Fruit fly (Drosophila melanogaster) whole organism, embryonic: ENCODE data around the gene CG31041.

Source experiments
- Blimp-1 ChIP-seq: fragments of 200-800 bp; sonication (Bioruptor generic); optimal IDR thresholded peaks from 3 replicates; lab custom pipeline; 2018; ENCODE audit warnings: missing biosample characterization, missing genetic modification characterization, mild to moderate bottlenecking, moderate library complexity, missing genetic modification reagents
- CG12236 ChIP-seq: fragments of 200-800 bp; sonication (Bioruptor generic); optimal IDR thresholded peaks from 2 replicates; lab custom pipeline; 2016; ENCODE audit warnings: missing biosample characterization, missing genetic modification characterization
- CG12391 ChIP-seq: fragments of 200-800 bp; sonication (Bioruptor generic); optimal IDR thresholded peaks from 3 replicates; lab custom pipeline; 2018; ENCODE audit warnings: missing biosample characterization, mild to moderate bottlenecking, missing genetic modification characterization, moderate library complexity
- CG14710 ChIP-seq: fragments of 200-800 bp; sonication (Bioruptor generic); optimal IDR thresholded peaks from 3 replicates; lab custom pipeline; 2019; ENCODE audit warnings: missing biosample characterization, mild to moderate bottlenecking, missing genetic modification characterization, moderate library complexity
- CG17361 ChIP-seq: fragments of 200-800 bp; sonication (Bioruptor generic); IDR thresholded peaks from 3 replicates; pipeline ENCODE4 v1.3.6; 2022; ENCODE audit warnings: missing biosample characterization, missing genetic modification characterization
- CG18262 ChIP-seq: fragments of 200-800 bp; optimal IDR thresholded peaks from 3 replicates; lab custom pipeline; 2019; ENCODE audit warnings: missing biosample characterization, mild to moderate bottlenecking, missing genetic modification characterization, moderate library complexity
- CG2202 ChIP-seq: fragments of 200-800 bp; sonication (Bioruptor generic); optimal IDR thresholded peaks from 2 replicates; lab custom pipeline; 2018; ENCODE audit warnings: missing biosample characterization, mild to moderate bottlenecking, missing genetic modification characterization
- CG2712 ChIP-seq: fragments of 200-800 bp; optimal IDR thresholded peaks from 3 replicates; lab custom pipeline; 2019; ENCODE audit warnings: missing biosample characterization, mild to moderate bottlenecking, missing genetic modification characterization, moderate library complexity
- CG3065 ChIP-seq: fragments of 200-800 bp; sonication (Bioruptor generic); optimal IDR thresholded peaks from 2 replicates; lab custom pipeline; 2016; ENCODE audit warnings: missing biosample characterization, missing genetic modification characterization
- CG33557 ChIP-seq: fragments of 200-800 bp; sonication (Bioruptor generic); optimal IDR thresholded peaks from 2 replicates; lab custom pipeline; 2019; ENCODE audit warnings: missing biosample characterization, mild to moderate bottlenecking, missing genetic modification characterization, moderate library complexity
- CG3838 ChIP-seq: fragments of 200-800 bp; sonication (Bioruptor generic); optimal IDR thresholded peaks from 3 replicates; lab custom pipeline; 2016; ENCODE audit warnings: missing biosample characterization, missing genetic modification characterization
- CG4328 ChIP-seq: fragments of 200-800 bp; sonication (Bioruptor generic); optimal IDR thresholded peaks from 3 replicates; lab custom pipeline; 2017; ENCODE audit warnings: missing biosample characterization, missing genetic modification reagents, missing genetic modification characterization
- CG7839 ChIP-seq: fragments of 200-800 bp; sonication (Bioruptor generic); optimal IDR thresholded peaks from 3 replicates; lab custom pipeline; 2018; ENCODE audit warnings: missing biosample characterization, mild to moderate bottlenecking, missing genetic modification characterization, moderate library complexity
- CG8765 ChIP-seq: fragments of 200-800 bp; sonication (Bioruptor generic); IDR thresholded peaks from 2 replicates; pipeline ENCODE4 v1.3.6; 2022; ENCODE audit warnings: missing biosample characterization, missing genetic modification characterization
- Dek ChIP-seq: fragments of 200-800 bp; sonication (Bioruptor generic); optimal IDR thresholded peaks from 3 replicates; lab custom pipeline; 2019; ENCODE audit warnings: missing biosample characterization, mild to moderate bottlenecking, missing genetic modification characterization, moderate library complexity
- Jarid2 ChIP-seq: fragments of 200-800 bp; sonication (Bioruptor generic); optimal IDR thresholded peaks from 3 replicates; lab custom pipeline; 2017; ENCODE audit warnings: mild to moderate bottlenecking, missing biosample characterization, missing genetic modification reagents, missing genetic modification characterization
- Six4 ChIP-seq: fragments of 200-800 bp; sonication (Bioruptor generic); optimal IDR thresholded peaks from 2 replicates; lab custom pipeline; 2016; ENCODE audit warnings: missing biosample characterization, missing genetic modification characterization
- bsh ChIP-seq, 2 experiments: fragments of 200-800 bp; sonication (Bioruptor generic); optimal IDR thresholded peaks; 2 replicates each; lab custom pipeline; 2017 to 2018; ENCODE audit warnings: mild to moderate bottlenecking in 2 of 2, missing biosample characterization in 2 of 2, missing genetic modification characterization in 2 of 2, moderate library complexity in 1 of 2
- chif ChIP-seq, 2 experiments: fragments of 200-800 bp; sonication (Bioruptor generic); optimal IDR thresholded peaks; 3 replicates each; lab custom pipeline; 2016; ENCODE audit warnings: missing biosample characterization in 2 of 2, missing genetic modification characterization in 2 of 2
- fd96Cb ChIP-seq: fragments of 200-800 bp; sonication (Bioruptor generic); optimal IDR thresholded peaks from 2 replicates; lab custom pipeline; 2018; ENCODE audit warnings: missing biosample characterization, mild to moderate bottlenecking, missing genetic modification characterization, moderate library complexity
- gcm ChIP-seq: fragments of 200-800 bp; sonication (Bioruptor generic); optimal IDR thresholded peaks from 2 replicates; lab custom pipeline; 2019; ENCODE audit warnings: missing biosample characterization, mild to moderate bottlenecking, missing genetic modification characterization, moderate library complexity
- gcm2 ChIP-seq: fragments of 200-800 bp; sonication (Bioruptor generic); optimal IDR thresholded peaks from 2 replicates; lab custom pipeline; 2016; ENCODE audit warnings: missing biosample characterization, missing genetic modification characterization
- grau ChIP-seq: fragments of 200-800 bp; optimal IDR thresholded peaks from 3 replicates; lab custom pipeline; 2019; ENCODE audit warnings: missing biosample characterization, mild to moderate bottlenecking, missing genetic modification characterization, moderate library complexity
- grn ChIP-seq: fragments of 200-800 bp; sonication (Bioruptor generic); optimal IDR thresholded peaks from 3 replicates; lab custom pipeline; 2017; ENCODE audit warnings: missing biosample characterization, missing genetic modification characterization
- inv ChIP-seq: fragments of 200-800 bp; sonication (Bioruptor generic); IDR thresholded peaks from 2 replicates; pipeline ENCODE4 v1.3.6; 2022; ENCODE audit warnings: missing biosample characterization, missing genetic modification characterization; ENCODE audit not compliant: partially characterized antibody
- lbe ChIP-seq: fragments of 200-800 bp; sonication (Bioruptor generic); optimal IDR thresholded peaks from 2 replicates; lab custom pipeline; 2016; ENCODE audit warnings: missing biosample characterization, mild to moderate bottlenecking, missing genetic modification characterization
- phol ChIP-seq: fragments of 200-800 bp; sonication (Bioruptor generic); optimal IDR thresholded peaks from 3 replicates; lab custom pipeline; 2018; ENCODE audit warnings: missing biosample characterization, mild to moderate bottlenecking, missing genetic modification characterization, moderate library complexity
- pros ChIP-seq: fragments of 200-800 bp; sonication (Bioruptor generic); optimal IDR thresholded peaks from 3 replicates; lab custom pipeline; 2019; ENCODE audit warnings: missing biosample characterization, mild to moderate bottlenecking, missing genetic modification characterization, moderate library complexity
- repo ChIP-seq: fragments of 200-800 bp; sonication (Bioruptor generic); optimal IDR thresholded peaks from 2 replicates; lab custom pipeline; 2016; ENCODE audit warnings: missing biosample characterization, missing genetic modification characterization
- ro ChIP-seq: fragments of 200-800 bp; sonication (Bioruptor generic); IDR thresholded peaks from 2 replicates; pipeline ENCODE4 v1.3.6; 2022; ENCODE audit warnings: missing biosample characterization, missing genetic modification characterization
- sc ChIP-seq, 3 experiments: fragments of >200 bp in 2 of 3; fragments of 200-800 bp in 1 of 3; sonication (Bioruptor generic) in 1 of 3; optimal IDR thresholded peaks; 2 replicates in 2 of 3; 3 replicates in 1 of 3; lab custom pipeline; 2017; ENCODE audit warnings: mild to moderate bottlenecking in 1 of 3, missing biosample characterization in 1 of 3, missing genetic modification characterization in 1 of 3, missing genetic modification reagents in 1 of 3
- sens ChIP-seq: fragments of 200-800 bp; sonication (Bioruptor generic); peaks from one replicate; lab custom pipeline; 2016; ENCODE audit warnings: missing biosample characterization, missing genetic modification characterization
- trem ChIP-seq: fragments of 200-800 bp; optimal IDR thresholded peaks from 3 replicates; lab custom pipeline; 2019; ENCODE audit warnings: missing biosample characterization, mild to moderate bottlenecking, missing genetic modification characterization, moderate library complexity
- unpg ChIP-seq: fragments of 200-800 bp; sonication (Bioruptor generic); optimal IDR thresholded peaks from 3 replicates; lab custom pipeline; 2018; ENCODE audit warnings: missing biosample characterization, mild to moderate bottlenecking, missing genetic modification characterization, moderate library complexity

CG31041 gene

DNA sequence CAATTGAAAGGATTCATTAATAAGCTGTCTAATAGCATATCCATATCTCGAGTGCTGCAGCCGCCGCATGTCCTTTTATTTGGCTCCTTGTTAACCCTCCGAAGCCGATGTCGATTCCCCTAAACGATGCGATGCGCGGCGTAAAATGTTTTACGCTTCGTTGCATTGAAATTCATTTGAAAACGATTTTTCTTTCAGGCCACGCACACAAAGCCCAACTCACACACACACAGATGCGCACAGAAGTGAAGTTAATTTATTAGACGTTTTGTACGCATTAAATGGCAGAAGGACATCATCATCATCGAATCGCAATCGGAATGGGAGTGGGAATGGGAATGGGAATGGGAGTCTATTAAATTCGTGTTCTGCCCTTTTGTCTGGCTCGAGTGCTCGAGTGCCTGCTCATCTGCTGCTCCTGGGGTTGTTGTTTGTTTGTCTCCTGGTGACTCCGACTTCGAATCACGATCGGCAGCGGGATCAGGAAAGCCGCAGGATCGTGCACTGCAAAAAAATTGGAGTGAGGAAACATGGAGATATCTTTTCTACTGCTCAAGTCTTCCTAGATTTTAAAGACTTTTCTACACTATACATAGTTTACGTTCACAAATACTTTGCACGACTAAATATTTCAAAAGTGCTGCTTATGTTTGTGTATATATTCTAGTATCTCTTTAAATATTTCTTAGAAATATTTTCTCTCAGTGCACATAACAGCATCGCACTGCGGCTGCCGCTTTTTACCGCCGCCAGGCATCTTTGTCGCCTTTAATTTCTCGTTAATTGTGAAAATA lies 49.6 kb downstream of the CG31041 start (continued):
- TF ChIP-seq CG7839 (tag; lab: Kevin White, UChicago) (peak; percentile 30), CG17361 (GFP tag; lab: Robert Waterston, UW) (peak; percentile 29; the same call in 1 of the 3 replicates), CG33557 (GFP tag; lab: Kevin White, UChicago) (peak; percentile 23), Blimp-1 (peak; percentile 3), CG4328 (no peak), pros (GFP tag; lab: Kevin White, UChicago) (peak; percentile 60), CG3065 (GFP tag; lab: Kevin White, UChicago) (no peak), trem (tag; lab: Kevin White, UChicago) (peak; percentile 37), Dek (tag; lab: Kevin White, UChicago) (no peak), CG3838 (GFP tag; lab: Kevin White, UChicago) (no peak), CG12236 (GFP tag; lab: Kevin White, UChicago) (peak; percentile 4), chif (GFP tag; optimal IDR thresholded peaks at IDR 0.05; lab: Kevin White, UChicago) (peak in 1 of 2 experiments; percentile 17), ro (GFP tag; lab: Robert Waterston, UW) (no peak), repo (GFP tag; lab: Kevin White, UChicago) (no peak), CG18262 (peak; percentile 64), CG12391 (tag; lab: Kevin White, UChicago) (peak; percentile 41), gcm2 (no peak), phol (tag; lab: Kevin White, UChicago) (peak; percentile 39), CG14710 (peak; percentile 51), sens (GFP tag; lab: Kevin White, UChicago) (peak; percentile 94), fd96Cb (tag; lab: Kevin White, UChicago) (peak; percentile 15), lbe (GFP tag; lab: Kevin White, UChicago) (no peak), inv (GFP tag; lab: Robert Waterston, UW) (no peak), unpg (GFP tag; lab: Kevin White, UChicago) (peak; percentile 17), grn (GFP tag; lab: Kevin White, UChicago) (no peak), CG8765 (GFP tag; lab: Robert Waterston, UW) (peak; percentile 50; the same call in 1 of the 2 replicates), CG2712 (peak; percentile 58), CG2202 (tag; lab: Kevin White, UChicago) (peak; percentile 20), Six4 (GFP tag; lab: Kevin White, UChicago) (no peak), Jarid2 (GFP tag; lab: Kevin White, UChicago) (peak; percentile 1), grau (tag; lab: Kevin White, UChicago) (peak; percentile 16), sc (optimal IDR thresholded peaks at IDR 0.05; lab: Kevin White, UChicago) (no peak), sc (GFP tag; optimal IDR thresholded peaks at IDR 0.05; lab: Kevin White, UChicago) (peak; percentile 19), bsh (GFP tag; optimal IDR thresholded peaks at IDR 0.05; lab: Kevin White, UChicago) (peak in 1 of 2 experiments; percentile 34), gcm (GFP tag; lab: Kevin White, UChicago) (peak; percentile 16)
